Worm (Caenorhabditis elegans): Measurements from ENCODE around the gene E01G4.5.

- no peak for TF ChIP-seq snpc-4 (tag; optimal IDR thresholded peaks at IDR 0.05)
- TF ChIP-seq ztf-11 (tag; optimal IDR thresholded peaks at IDR 0.05), result no peak
- no peak for TF ChIP-seq blmp-1 (tag; optimal IDR thresholded peaks at IDR 0.05)
- TF ChIP-seq nhr-12 (tag; optimal IDR thresholded peaks at IDR 0.05), result no peak
- no peak for TF ChIP-seq lsy-2 (tag; optimal IDR thresholded peaks at IDR 0.05)
- no peak for TF ChIP-seq pha-4 (tag; optimal IDR thresholded peaks at IDR 0.05)
- no peak for TF ChIP-seq nhr-237 (tag; optimal IDR thresholded peaks at IDR 0.05)
- TF ChIP-seq nhr-76 (tag; optimal IDR thresholded peaks at IDR 0.05), result no peak
Observed at ce11 chrII:13472101-13472500, at the start of gene E01G4.5.
